Worm (Caenorhabditis elegans): ENCODE data around the gene cpar-1.
A peak's percentile ranks its signal among the peaks of the same experiment; 100 is the strongest.

The cpar-1 gene

ce11 chrIII:9461894-9462784 is 28.3 kb downstream of the cpar-1 start:
- TF ChIP-seq pax-1 (tag; optimal IDR thresholded peaks at IDR 0.05) (no peak), dmd-4 (tag; optimal IDR thresholded peaks at IDR 0.05; ENCODE audit: borderline replicate concordance) (no peak), ceh-30 (tag; optimal IDR thresholded peaks at IDR 0.05) (no peak), ceh-14 (tag; optimal IDR thresholded peaks at IDR 0.05) (no peak), hlh-15 (tag; optimal IDR thresholded peaks at IDR 0.05) (no peak)

- peak; percentile 9 for TF ChIP-seq che-1 (tag; optimal IDR thresholded peaks at IDR 0.05)
- no peak for TF ChIP-seq ets-4 (tag; optimal IDR thresholded peaks at IDR 0.05)
- TF ChIP-seq ceh-22 (tag; optimal IDR thresholded peaks at IDR 0.05) = no peak
- TF ChIP-seq ama-1 (optimal IDR thresholded peaks at IDR 0.05) = peak; percentile 50
- TF ChIP-seq eyg-1 (tag; optimal IDR thresholded peaks at IDR 0.05) = no peak
- no peak for TF ChIP-seq pag-3 (tag; optimal IDR thresholded peaks at IDR 0.05; ENCODE audit: borderline replicate concordance)
- no peak for TF ChIP-seq dmd-4 (tag; optimal IDR thresholded peaks at IDR 0.05; ENCODE audit: borderline replicate concordance)
- no peak for TF ChIP-seq ceh-19 (GFP tag; optimal IDR thresholded peaks at IDR 0.05)
- no peak for TF ChIP-seq tbx-2 (tag; optimal IDR thresholded peaks at IDR 0.05)
- TF ChIP-seq zip-5 (tag; optimal IDR thresholded peaks at IDR 0.05) = no peak
- TF ChIP-seq ahr-1 (tag; optimal IDR thresholded peaks at IDR 0.05) = no peak
- no peak for TF ChIP-seq hlh-8 (tag; optimal IDR thresholded peaks at IDR 0.05)
- TF ChIP-seq ceh-14 (tag; optimal IDR thresholded peaks at IDR 0.05) = no peak
- TF ChIP-seq elt-2 (tag; optimal IDR thresholded peaks at IDR 0.05) = no peak
- TF ChIP-seq ceh-2 (tag; optimal IDR thresholded peaks at IDR 0.05) = no peak
These were observed 29.1 kb downstream of the cpar-1 start for ce11 chrIII:9462785-9463467.

DNA sequence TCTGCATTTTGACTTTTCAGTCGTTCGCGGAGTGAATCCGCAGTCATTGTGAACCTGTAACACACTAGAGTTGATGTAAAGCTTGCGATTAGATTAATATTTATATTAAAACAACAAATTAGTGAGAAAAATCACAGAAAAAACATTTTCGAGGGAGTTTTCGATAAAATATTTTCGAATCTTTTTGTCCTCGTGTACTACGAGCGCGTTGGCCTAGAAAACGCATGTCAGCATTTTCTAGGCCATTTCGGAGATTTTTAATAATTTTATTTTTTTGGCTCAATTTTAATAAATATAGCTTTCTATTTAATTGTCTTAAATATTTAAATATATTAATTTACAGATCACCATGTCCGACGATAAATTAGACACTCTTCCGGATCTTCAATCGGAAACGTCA is 31.6 kb downstream of the cpar-1 start, which contains the start of gene B0464.9:
Gene B0464.9, plus strand, starts transcription at position 344 of the 400 bp plus-strand sequence.
- TF ChIP-seq unc-3 (GFP tag; conservative IDR thresholded peaks at IDR 0.05) (no peak), unc-3 (tag; optimal IDR thresholded peaks at IDR 0.05) (no peak), ztf-16 (tag; optimal IDR thresholded peaks at IDR 0.05) (no peak), ceh-48 (tag; optimal IDR thresholded peaks at IDR 0.05) (no peak), elt-2 (tag; optimal IDR thresholded peaks at IDR 0.05) (peak; percentile 57), sox-2 (GFP tag; IDR thresholded peaks at IDR 0.05) (no peak), ceh-24 (tag; optimal IDR thresholded peaks at IDR 0.05) (no peak), K09A11.1 (tag; optimal IDR thresholded peaks at IDR 0.05; ENCODE audit: insufficient read depth) (no peak), che-1 (tag; optimal IDR thresholded peaks at IDR 0.05) (no peak), C38D4.7 (GFP tag; optimal IDR thresholded peaks at IDR 0.05) (no peak), ceh-6 (GFP tag; optimal IDR thresholded peaks at IDR 0.05) (no peak), hlh-8 (tag; optimal IDR thresholded peaks at IDR 0.05) (peak; percentile 61), hlh-15 (tag; optimal IDR thresholded peaks at IDR 0.05) (no peak), pros-1 (tag; optimal IDR thresholded peaks at IDR 0.05) (no peak), pat-9 (tag; optimal IDR thresholded peaks at IDR 0.05) (no peak), pha-4 (tag; optimal IDR thresholded peaks at IDR 0.05) (no peak), eyg-1 (tag; optimal IDR thresholded peaks at IDR 0.05) (no peak), ahr-1 (tag; optimal IDR thresholded peaks at IDR 0.05) (no peak), ets-4 (tag; optimal IDR thresholded peaks at IDR 0.05) (peak; percentile 56), ref-2 (tag; optimal IDR thresholded peaks at IDR 0.05) (peak; percentile 37), ceh-9 (tag; optimal IDR thresholded peaks at IDR 0.05) (no peak), ceh-45 (GFP tag; IDR thresholded peaks at IDR 0.05) (no peak), hlh-30 (tag; optimal IDR thresholded peaks at IDR 0.05; ENCODE audit: insufficient read depth) (no peak), npax-4 (tag; optimal IDR thresholded peaks at IDR 0.05) (no peak), dve-1 (tag; optimal IDR thresholded peaks at IDR 0.05) (no peak), ceh-14 (tag; optimal IDR thresholded peaks at IDR 0.05) (peak; percentile 10), pax-1 (tag; optimal IDR thresholded peaks at IDR 0.05) (no peak), elt-4 (tag; optimal IDR thresholded peaks at IDR 0.05) (no peak), unc-55 (GFP tag; optimal IDR thresholded peaks at IDR 0.05) (no peak), dmd-4 (tag; optimal IDR thresholded peaks at IDR 0.05; ENCODE audit: borderline replicate concordance) (no peak), lim-6 (tag; optimal IDR thresholded peaks at IDR 0.05) (no peak), sox-4 (tag; optimal IDR thresholded peaks at IDR 0.05) (no peak), rnt-1 (tag; optimal IDR thresholded peaks at IDR 0.05) (peak; percentile 4), unc-42 (tag; optimal IDR thresholded peaks at IDR 0.05) (no peak), odd-2 (tag; optimal IDR thresholded peaks at IDR 0.05) (no peak), ceh-30 (tag; optimal IDR thresholded peaks at IDR 0.05) (no peak), hlh-13 (GFP tag; optimal IDR thresholded peaks at IDR 0.05) (no peak), sdc-2 (tag; optimal IDR thresholded peaks at IDR 0.05) (no peak)

Measured in whole organism, late embryonic.